Worm (Caenorhabditis elegans) whole organism, mixed stage, embryonic: ENCODE data around the gene haf-2.
A peak's percentile ranks its signal among the peaks of the same experiment; 100 is the strongest.

Source experiments
- M03D4.4 ChIP-seq: sonication (generic microtip); optimal IDR thresholded peaks from 2 replicates; lab custom pipeline; 2017; ENCODE audit warnings: mild to moderate bottlenecking, missing genetic modification characterization, missing compliant biosample characterization
- bed-3 ChIP-seq: fragments of 200-800 bp; sonication (Bioruptor generic); optimal IDR thresholded peaks from 3 replicates; lab custom pipeline; 2018; ENCODE audit warnings: mild to moderate bottlenecking, missing genetic modification characterization, moderate library complexity, missing compliant biosample characterization
- blmp-1 ChIP-seq: fragments of 150-350 bp; optimal IDR thresholded peaks from 2 replicates; lab custom pipeline; 2014; ENCODE audit warnings: missing biosample characterization, missing genetic modification characterization
- ceh-39 ChIP-seq: fragments of 150-350 bp; optimal IDR thresholded peaks from 2 replicates; lab custom pipeline; 2014; ENCODE audit warnings: missing biosample characterization, missing genetic modification characterization
- ceh-83 ChIP-seq: fragments of 200-800 bp; sonication (Bioruptor generic); optimal IDR thresholded peaks from 2 replicates; lab custom pipeline; 2018; ENCODE audit warnings: mild to moderate bottlenecking, missing genetic modification characterization, missing compliant biosample characterization
- cnd-1 ChIP-seq: fragments of 200-800 bp; sonication (Bioruptor generic); optimal IDR thresholded peaks from 2 replicates; lab custom pipeline; 2018; ENCODE audit warnings: mild to moderate bottlenecking, missing genetic modification characterization, missing compliant biosample characterization
- drap-1 ChIP-seq: fragments of 200-800 bp; sonication (Bioruptor generic); optimal IDR thresholded peaks from 3 replicates; lab custom pipeline; 2018; ENCODE audit warnings: mild to moderate bottlenecking, missing genetic modification characterization, missing compliant biosample characterization
- elt-1 ChIP-seq: sonication (generic microtip); optimal IDR thresholded peaks from 2 replicates; lab custom pipeline; 2017; ENCODE audit warnings: missing genetic modification characterization, mild to moderate bottlenecking, missing compliant biosample characterization, antibody characterized with exemption, moderate library complexity, borderline replicate concordance; ENCODE audit not compliant: insufficient read depth
- elt-3 ChIP-seq: fragments of 150-350 bp; optimal IDR thresholded peaks from 2 replicates; lab custom pipeline; 2014; ENCODE audit warnings: missing biosample characterization, missing genetic modification characterization
- flh-1 ChIP-seq: fragments of 200-800 bp; sonication (Bioruptor generic); optimal IDR thresholded peaks from 2 replicates; lab custom pipeline; 2018; ENCODE audit warnings: mild to moderate bottlenecking, missing genetic modification characterization, moderate library complexity, missing compliant biosample characterization
- ham-2 ChIP-seq: fragments of 200-800 bp; sonication (Bioruptor generic); optimal IDR thresholded peaks from 2 replicates; lab custom pipeline; 2018; ENCODE audit warnings: mild to moderate bottlenecking, missing genetic modification characterization, missing compliant biosample characterization
- hlh-1 ChIP-seq: fragments of 150-350 bp; optimal IDR thresholded peaks from 2 replicates; lab custom pipeline; 2014; ENCODE audit warnings: missing biosample characterization, missing genetic modification reagents, missing genetic modification characterization
- lin-13 ChIP-seq: fragments of 150-350 bp; optimal IDR thresholded peaks from 2 replicates; lab custom pipeline; 2014; ENCODE audit warnings: missing biosample characterization, missing genetic modification characterization
- lin-32 ChIP-seq: fragments of 200-800 bp; sonication (Bioruptor generic); optimal IDR thresholded peaks from 2 replicates; lab custom pipeline; 2018; ENCODE audit warnings: mild to moderate bottlenecking, missing genetic modification characterization, missing compliant biosample characterization
- mab-5 ChIP-seq: fragments of 150-350 bp; optimal IDR thresholded peaks from 2 replicates; lab custom pipeline; 2014; ENCODE audit warnings: missing biosample characterization, missing genetic modification characterization
- mep-1 ChIP-seq: fragments of 150-350 bp; optimal IDR thresholded peaks from 2 replicates; lab custom pipeline; 2017; ENCODE audit warnings: missing biosample characterization, missing genetic modification reagents, missing genetic modification characterization, inconsistent platforms
- mls-2 ChIP-seq: sonication (generic microtip); optimal IDR thresholded peaks from 2 replicates; lab custom pipeline; 2016; ENCODE audit warnings: mild to moderate bottlenecking, missing genetic modification characterization, moderate library complexity, missing compliant biosample characterization
- nhr-12 ChIP-seq: fragments of 150-350 bp; optimal IDR thresholded peaks from 2 replicates; lab custom pipeline; 2014; ENCODE audit warnings: missing biosample characterization, missing genetic modification characterization
- nhr-28 ChIP-seq: fragments of 150-350 bp; optimal IDR thresholded peaks from 2 replicates; lab custom pipeline; 2014; ENCODE audit warnings: missing biosample characterization, missing genetic modification characterization
- pha-4 ChIP-seq: fragments of 150-350 bp; optimal IDR thresholded peaks from 2 replicates; lab custom pipeline; 2018; ENCODE audit warnings: missing biosample characterization, missing genetic modification reagents, missing genetic modification characterization
- sem-2 ChIP-seq: fragments of 200-800 bp; sonication (Bioruptor generic); optimal IDR thresholded peaks from 2 replicates; lab custom pipeline; 2018; ENCODE audit warnings: mild to moderate bottlenecking, missing genetic modification characterization, missing compliant biosample characterization
- sptf-1 ChIP-seq: sonication (generic microtip); optimal IDR thresholded peaks from 2 replicates; lab custom pipeline; 2017; ENCODE audit warnings: mild to moderate bottlenecking, missing genetic modification characterization, moderate library complexity, missing compliant biosample characterization
- tbx-8 ChIP-seq: fragments of 200-800 bp; sonication (Bioruptor generic); optimal IDR thresholded peaks from 2 replicates; lab custom pipeline; 2018; ENCODE audit warnings: mild to moderate bottlenecking, missing genetic modification characterization, moderate library complexity, missing compliant biosample characterization
- unc-62 ChIP-seq: fragments of 150-350 bp; optimal IDR thresholded peaks from 2 replicates; lab custom pipeline; 2014; ENCODE audit warnings: missing biosample characterization, missing genetic modification reagents, missing genetic modification characterization
- zip-8 ChIP-seq: fragments of 150-350 bp; optimal IDR thresholded peaks from 2 replicates; lab custom pipeline; 2014; ENCODE audit warnings: missing biosample characterization, missing genetic modification characterization
- ztf-11 ChIP-seq: fragments of 150-350 bp; optimal IDR thresholded peaks from 2 replicates; lab custom pipeline; 2014; ENCODE audit warnings: missing biosample characterization, missing genetic modification characterization

The haf-2 gene

DNA sequence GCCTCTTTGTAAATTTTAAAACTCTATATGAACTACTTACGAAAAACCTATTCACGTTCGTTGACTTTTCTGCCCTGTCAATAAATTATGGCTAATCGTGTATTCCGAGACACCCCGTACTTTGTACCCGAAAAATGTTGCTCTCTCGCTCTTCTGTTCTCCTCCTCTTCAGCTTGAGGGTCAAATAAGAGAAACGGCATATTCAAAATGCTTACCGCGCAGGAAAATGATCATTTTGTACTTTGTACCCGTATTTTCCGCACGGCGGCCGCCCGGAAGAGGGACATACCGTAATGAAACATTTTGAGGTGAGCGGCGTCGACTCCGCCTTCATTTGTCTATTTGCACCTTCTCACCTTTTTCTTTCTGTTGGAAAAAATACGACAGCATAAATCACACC, 12.6 kb downstream of the haf-2 start:
- TF ChIP-seq ham-2 (GFP tag; lab: Kevin White, UChicago) (peak; percentile 56), pha-4 (tag; lab: Kevin White, UChicago) (peak; percentile 70), tbx-8 (GFP tag; lab: Kevin White, UChicago) (no peak)

DNA sequence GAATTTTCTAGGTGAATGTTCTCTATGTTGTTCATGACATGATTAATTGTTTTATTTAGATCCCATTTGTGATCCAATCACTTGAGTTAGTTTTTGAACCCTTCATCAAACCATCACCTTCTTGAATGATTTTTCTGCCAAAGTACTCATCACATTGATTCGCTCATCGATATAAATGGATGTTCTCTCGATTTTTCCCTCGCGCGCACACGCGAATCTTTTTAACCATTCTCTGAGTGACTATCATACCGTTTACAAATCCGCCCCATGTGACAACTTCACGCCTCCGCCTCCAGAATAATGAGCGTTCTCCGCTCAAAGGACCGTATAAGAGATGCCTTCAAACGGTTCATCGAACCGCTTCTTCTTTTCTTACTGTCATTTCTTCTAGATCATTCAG, 13.3 kb downstream of the haf-2 start:
- TF ChIP-seq mab-5 (tag; lab: Kevin White, UChicago) (no peak), ceh-39 (tag; lab: Kevin White, UChicago) (no peak), flh-1 (no peak), ztf-11 (no peak), ceh-83 (GFP tag; lab: Kevin White, UChicago) (no peak), zip-8 (no peak), hlh-1 (tag; lab: Kevin White, UChicago) (no peak), drap-1 (GFP tag; lab: Kevin White, UChicago) (no peak), bed-3 (GFP tag; lab: Kevin White, UChicago) (no peak)
- TF ChIP-seq, all 35 proteins: peak for 0

DNA sequence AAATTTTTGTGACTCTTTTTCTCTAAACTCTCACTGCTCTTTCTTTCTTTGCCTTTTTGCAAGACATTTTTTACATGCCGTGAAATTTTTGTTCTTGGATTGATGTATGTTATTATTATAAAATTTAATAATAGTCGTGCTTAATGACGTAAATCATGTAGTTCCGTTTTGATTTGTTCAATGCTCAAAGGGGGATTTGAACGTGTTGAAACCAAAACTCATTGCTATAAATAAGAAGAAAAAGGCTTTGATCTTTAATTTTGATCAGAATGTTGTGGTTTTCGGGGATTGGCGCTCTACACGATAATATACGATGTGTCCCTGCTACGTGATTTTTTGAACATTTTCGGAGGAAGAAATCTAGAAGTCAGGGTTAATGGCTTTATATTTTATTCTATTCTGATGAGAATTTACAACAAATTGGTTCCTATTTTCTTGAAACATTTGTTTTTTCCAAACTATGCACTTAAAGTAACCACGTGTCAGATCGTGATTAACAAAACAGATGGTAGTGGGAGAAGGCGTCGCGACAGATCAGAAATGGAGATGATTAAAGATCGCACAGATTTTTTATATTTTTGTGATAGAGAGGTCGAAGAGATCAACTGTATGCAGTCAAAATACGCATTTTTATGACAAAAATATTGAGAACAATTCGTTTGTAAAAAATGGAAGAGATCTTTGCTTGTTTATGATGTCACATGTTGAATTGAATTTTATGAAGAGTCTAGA, 14.5 kb downstream of the haf-2 start:
- TF ChIP-seq bed-3 (GFP tag; lab: Kevin White, UChicago) (no peak), nhr-28 (tag; lab: Kevin White, UChicago) (no peak), mls-2 (tag; lab: Kevin White, UChicago) (no peak), blmp-1 (tag; lab: Kevin White, UChicago) (no peak), elt-1 (no peak), M03D4.4 (no peak), hlh-1 (tag; lab: Kevin White, UChicago) (no peak), drap-1 (GFP tag; lab: Kevin White, UChicago) (no peak), unc-62 (GFP tag; lab: Kevin White, UChicago) (no peak), nhr-12 (tag; lab: Kevin White, UChicago) (no peak), ham-2 (GFP tag; lab: Kevin White, UChicago) (no peak), ztf-11 (no peak), sem-2 (GFP tag; lab: Kevin White, UChicago) (no peak)

DNA sequence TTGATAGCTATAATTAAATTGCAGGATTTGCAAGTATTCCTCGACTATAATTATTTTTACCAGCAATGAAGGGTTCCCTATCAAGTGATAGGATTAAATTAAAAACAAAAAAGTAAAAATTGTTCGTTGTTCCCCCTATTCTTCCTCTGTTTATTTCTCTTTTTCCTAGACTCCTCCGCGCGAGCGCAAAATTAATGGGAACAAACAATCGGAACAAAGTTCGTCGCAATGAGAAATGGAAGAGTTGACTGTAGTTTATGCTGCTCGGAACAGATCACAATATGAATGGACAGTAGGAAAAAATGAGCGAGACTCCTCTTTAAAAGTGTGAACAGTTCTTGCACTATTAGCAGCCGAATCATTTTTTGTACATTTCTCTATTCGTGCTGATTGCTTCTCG, 15.5 kb downstream of the haf-2 start:
- TF ChIP-seq tbx-8 (GFP tag; lab: Kevin White, UChicago) (no peak), flh-1 (no peak), lin-32 (GFP tag; lab: Kevin White, UChicago) (no peak)

DNA sequence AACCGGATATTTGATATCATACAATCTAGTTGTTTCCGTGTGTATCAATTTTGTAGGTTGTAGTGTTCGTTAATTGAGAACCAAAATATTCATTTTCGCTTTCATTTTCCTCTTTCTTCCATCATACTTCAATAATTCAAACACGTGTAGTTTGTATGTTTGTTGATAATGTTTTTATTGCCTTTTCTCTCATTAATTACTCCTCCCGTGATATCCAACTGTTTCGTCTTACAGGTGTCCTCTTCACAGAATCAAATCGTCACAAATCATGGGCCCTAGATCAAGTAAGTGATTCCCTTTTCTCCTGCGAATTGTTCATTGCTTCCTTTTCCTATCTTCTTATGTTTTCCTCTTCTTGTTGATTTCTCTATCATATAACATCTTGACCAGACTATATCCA, 17.2 kb downstream of the haf-2 start, which contains the start of gene nhr-21:
Gene nhr-21, plus strand, starts transcription at position 235 of the 400 bp plus-strand sequence.
- TF ChIP-seq cnd-1 (tag; lab: Kevin White, UChicago) (no peak), unc-62 (GFP tag; lab: Kevin White, UChicago) (peak; percentile 47), ham-2 (GFP tag; lab: Kevin White, UChicago) (no peak)

DNA sequence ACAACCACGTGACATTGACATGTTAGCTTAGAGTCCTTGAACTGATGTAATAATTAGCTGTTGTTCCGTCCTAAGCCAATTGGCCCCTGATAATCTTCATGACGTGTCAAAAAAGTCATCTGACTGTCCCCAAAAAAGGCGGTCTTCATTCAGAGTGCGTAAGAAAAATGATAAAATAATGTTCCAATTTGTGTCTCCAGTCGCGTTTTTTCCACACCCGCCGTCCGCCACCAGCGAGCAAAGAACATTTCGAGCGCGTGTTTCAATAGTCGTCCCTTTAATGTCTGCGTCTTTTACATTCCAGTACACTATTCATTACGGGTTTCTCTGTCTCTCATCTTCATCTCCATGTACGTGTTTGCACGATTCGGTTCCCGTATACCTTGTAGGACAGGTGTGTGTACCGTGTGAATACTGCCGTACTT, 18.7 kb downstream of the haf-2 start:
- TF ChIP-seq mep-1 (tag; lab: Kevin White, UChicago) (peak; percentile 50), pha-4 (tag; lab: Kevin White, UChicago) (peak; percentile 27), unc-62 (GFP tag; lab: Kevin White, UChicago) (no peak)

DNA sequence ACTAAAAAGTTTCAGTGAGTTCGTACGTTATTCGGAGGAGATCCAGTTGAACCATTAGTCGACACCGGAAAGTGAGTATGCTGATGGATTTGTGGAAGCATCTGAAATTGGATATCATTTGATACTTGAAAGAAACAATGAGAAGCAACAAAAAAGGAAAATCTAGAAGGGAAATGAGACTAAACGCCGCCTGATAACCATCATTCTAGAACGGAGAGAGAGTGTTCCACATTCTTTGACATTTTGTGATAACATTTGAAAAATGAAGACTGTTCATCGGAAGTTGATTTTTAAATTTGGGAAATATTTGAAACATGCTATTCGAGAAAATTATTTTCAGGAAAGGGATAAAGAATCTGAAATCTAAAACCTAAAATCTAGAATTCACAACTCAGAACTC, 25.0 kb downstream of the haf-2 start, which contains the start of gene npax-1:
Gene npax-1, minus strand, starts transcription at position 101 of the 400 bp plus-strand sequence.
- no peak for TF ChIP-seq lin-32 (GFP tag; lab: Kevin White, UChicago)
- TF ChIP-seq lin-13 (tag; lab: Kevin White, UChicago), result no peak
- TF ChIP-seq elt-3, result no peak
- no peak for TF ChIP-seq sptf-1 (tag; lab: Kevin White, UChicago)
- TF ChIP-seq hlh-1 (tag; lab: Kevin White, UChicago), result no peak
- TF ChIP-seq flh-1, result no peak
- no peak for TF ChIP-seq nhr-12 (tag; lab: Kevin White, UChicago)
- TF ChIP-seq, all 35 proteins: peak for 0
